Worm (Caenorhabditis elegans): ENCODE data around the gene mig-21.

DNA sequence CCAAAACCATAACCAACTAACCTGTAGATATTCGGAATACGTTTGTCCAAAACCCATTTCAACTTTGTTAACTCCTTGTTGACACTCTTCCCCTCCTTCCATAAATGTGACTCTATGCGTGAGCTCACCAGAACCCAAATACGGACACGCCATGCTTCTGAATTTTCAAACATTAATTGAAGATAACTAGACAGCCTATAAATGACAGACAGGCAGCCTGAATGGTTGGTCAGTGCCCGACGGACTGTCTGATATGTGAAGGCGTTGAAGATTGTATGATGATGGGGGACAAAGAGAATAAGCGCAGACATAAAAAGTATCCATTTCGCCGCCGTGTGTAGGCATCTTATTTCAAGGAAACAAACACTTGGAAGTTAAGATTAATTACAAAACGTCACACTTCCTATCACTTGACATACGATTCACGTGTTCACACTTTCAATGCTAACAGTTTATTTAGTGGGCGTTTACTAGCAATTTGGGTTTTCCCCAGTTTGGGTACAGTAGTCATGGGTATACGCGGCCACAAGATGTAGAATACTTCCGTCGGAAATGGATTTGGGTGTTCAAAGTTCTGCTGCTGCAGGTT lies 41.7 kb upstream of the mig-21 start, which contains the start of the genes tdo-2 and C28H8.2:
- TF ChIP-seq pax-1 (tag; optimal IDR thresholded peaks at IDR 0.05) (no peak), ceh-19 (GFP tag; optimal IDR thresholded peaks at IDR 0.05) (no peak), nfya-1 (tag; optimal IDR thresholded peaks at IDR 0.05) (no peak), ama-1 (optimal IDR thresholded peaks at IDR 0.05) (no peak), pha-4 (tag; optimal IDR thresholded peaks at IDR 0.05) (no peak), pag-3 (tag; optimal IDR thresholded peaks at IDR 0.05; ENCODE audit: borderline replicate concordance) (no peak), rnt-1 (tag; optimal IDR thresholded peaks at IDR 0.05) (no peak)
